Fruit fly (Drosophila melanogaster): ENCODE measurements around the gene Femcoat.

DNA sequence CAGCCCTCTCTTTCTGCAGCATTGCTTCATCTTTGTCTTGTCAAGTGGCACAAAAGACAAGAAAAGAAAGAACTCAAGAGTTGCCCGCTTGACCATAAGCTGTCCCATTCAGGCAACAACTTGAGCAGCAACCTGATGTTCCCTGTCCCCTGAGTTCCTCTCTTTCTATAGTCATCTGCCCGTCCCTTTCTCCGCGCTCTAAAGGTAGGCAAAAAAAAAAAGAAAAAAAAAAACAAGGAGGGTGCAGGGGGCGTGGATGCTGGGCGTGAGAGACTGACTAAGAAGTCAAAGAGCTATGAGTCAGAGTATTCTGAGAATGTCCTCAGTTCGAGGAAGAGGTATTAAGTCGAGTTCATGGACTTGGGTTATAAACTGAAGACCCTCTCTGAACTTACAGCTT is 42.0 kb downstream of the Femcoat start:
- TF ChIP-seq psq (optimal IDR thresholded peaks at IDR 0.05): no peak
- no peak for TF ChIP-seq h (optimal IDR thresholded peaks at IDR 0.05)
- TF ChIP-seq Myc (optimal IDR thresholded peaks at IDR 0.05): no peak
- TF ChIP-seq Sin3A (optimal IDR thresholded peaks at IDR 0.05): no peak
